Fruit fly (Drosophila melanogaster): Measurements from ENCODE around the gene Acp32CD.

Gene Acp32CD

dm6 chr2L:11046051-11046450, 30.6 kb downstream of the Acp32CD start:
- TF ChIP-seq insv (optimal IDR thresholded peaks at IDR 0.05): no peak
- no peak for TF ChIP-seq psq (optimal IDR thresholded peaks at IDR 0.05)
- TF ChIP-seq ttk (optimal IDR thresholded peaks at IDR 0.05): no peak
- TF ChIP-seq Myc (optimal IDR thresholded peaks at IDR 0.05): no peak
- no peak for TF ChIP-seq h (optimal IDR thresholded peaks at IDR 0.05)

- TF ChIP-seq h (optimal IDR thresholded peaks at IDR 0.05): no peak
- TF ChIP-seq Myc (optimal IDR thresholded peaks at IDR 0.05): no peak
- no peak for TF ChIP-seq Sin3A (optimal IDR thresholded peaks at IDR 0.05)
- no peak for TF ChIP-seq insv (optimal IDR thresholded peaks at IDR 0.05)
- TF ChIP-seq ttk (optimal IDR thresholded peaks at IDR 0.05): no peak
- TF ChIP-seq psq (optimal IDR thresholded peaks at IDR 0.05): no peak
Measured at dm6 chr2L:11048307-11048706, 32.9 kb downstream of the Acp32CD start.

dm6 chr2L:11049723-11050122, 34.3 kb downstream of the Acp32CD start:
- TF ChIP-seq ttk (optimal IDR thresholded peaks at IDR 0.05) (no peak), h (optimal IDR thresholded peaks at IDR 0.05) (no peak), Sin3A (optimal IDR thresholded peaks at IDR 0.05) (no peak), Myc (optimal IDR thresholded peaks at IDR 0.05) (no peak), psq (optimal IDR thresholded peaks at IDR 0.05) (no peak)

dm6 chr2L:11051644-11052492, 36.4 kb downstream of the Acp32CD start:
- TF ChIP-seq Myc (optimal IDR thresholded peaks at IDR 0.05) (no peak), Sin3A (optimal IDR thresholded peaks at IDR 0.05) (no peak), ttk (optimal IDR thresholded peaks at IDR 0.05) (no peak), h (optimal IDR thresholded peaks at IDR 0.05) (no peak), insv (optimal IDR thresholded peaks at IDR 0.05) (no peak), psq (optimal IDR thresholded peaks at IDR 0.05) (no peak)

dm6 chr2L:11052493-11052788, 37.0 kb downstream of the Acp32CD start:
- TF ChIP-seq ttk (optimal IDR thresholded peaks at IDR 0.05) (no peak), psq (optimal IDR thresholded peaks at IDR 0.05) (no peak), Myc (optimal IDR thresholded peaks at IDR 0.05) (no peak), insv (optimal IDR thresholded peaks at IDR 0.05) (no peak), h (optimal IDR thresholded peaks at IDR 0.05) (no peak), Sin3A (optimal IDR thresholded peaks at IDR 0.05) (no peak)

- TF ChIP-seq insv (optimal IDR thresholded peaks at IDR 0.05) (peak; percentile 29), psq (optimal IDR thresholded peaks at IDR 0.05) (no peak)
Measured at dm6 chr2L:11053018-11053807, 37.8 kb downstream of the Acp32CD start.

dm6 chr2L:11056791-11057332, 41.4 kb downstream of the Acp32CD start:
- TF ChIP-seq ttk (optimal IDR thresholded peaks at IDR 0.05) (no peak), Myc (optimal IDR thresholded peaks at IDR 0.05) (no peak), psq (optimal IDR thresholded peaks at IDR 0.05) (no peak), h (optimal IDR thresholded peaks at IDR 0.05) (no peak), insv (optimal IDR thresholded peaks at IDR 0.05) (no peak), Sin3A (optimal IDR thresholded peaks at IDR 0.05) (no peak)

- TF ChIP-seq ttk (optimal IDR thresholded peaks at IDR 0.05) (no peak), psq (optimal IDR thresholded peaks at IDR 0.05) (no peak), insv (optimal IDR thresholded peaks at IDR 0.05) (no peak), Sin3A (optimal IDR thresholded peaks at IDR 0.05) (no peak), Myc (optimal IDR thresholded peaks at IDR 0.05) (no peak), h (optimal IDR thresholded peaks at IDR 0.05) (no peak)
Measured at dm6 chr2L:11057333-11058110, 42.1 kb downstream of the Acp32CD start.

dm6 chr2L:11058111-11058665, 42.8 kb downstream of the Acp32CD start:
- no peak for TF ChIP-seq Sin3A (optimal IDR thresholded peaks at IDR 0.05)
- TF ChIP-seq psq (optimal IDR thresholded peaks at IDR 0.05): no peak
- TF ChIP-seq Myc (optimal IDR thresholded peaks at IDR 0.05): no peak
- no peak for TF ChIP-seq ttk (optimal IDR thresholded peaks at IDR 0.05)
- TF ChIP-seq insv (optimal IDR thresholded peaks at IDR 0.05): no peak
- no peak for TF ChIP-seq h (optimal IDR thresholded peaks at IDR 0.05)

dm6 chr2L:11059206-11059605, 43.8 kb downstream of the Acp32CD start:
- TF ChIP-seq ttk (optimal IDR thresholded peaks at IDR 0.05): no peak
- TF ChIP-seq h (optimal IDR thresholded peaks at IDR 0.05): no peak
- TF ChIP-seq Sin3A (optimal IDR thresholded peaks at IDR 0.05): no peak
- no peak for TF ChIP-seq insv (optimal IDR thresholded peaks at IDR 0.05)
- no peak for TF ChIP-seq Myc (optimal IDR thresholded peaks at IDR 0.05)
- no peak for TF ChIP-seq psq (optimal IDR thresholded peaks at IDR 0.05)

dm6 chr2L:11061155-11061554, 45.7 kb downstream of the Acp32CD start:
- TF ChIP-seq Myc (optimal IDR thresholded peaks at IDR 0.05): no peak
- TF ChIP-seq ttk (optimal IDR thresholded peaks at IDR 0.05): no peak
- TF ChIP-seq insv (optimal IDR thresholded peaks at IDR 0.05): no peak
- TF ChIP-seq h (optimal IDR thresholded peaks at IDR 0.05): no peak
- no peak for TF ChIP-seq psq (optimal IDR thresholded peaks at IDR 0.05)
- no peak for TF ChIP-seq Sin3A (optimal IDR thresholded peaks at IDR 0.05)
